Worm (Caenorhabditis elegans) whole organism, L1 larva: ENCODE results near the gene K10D11.3.
A peak's percentile ranks its signal among the peaks of the same experiment; 100 is the strongest.

Experiments
- C04F5.9 ChIP-seq: sonication (generic microtip); optimal IDR thresholded peaks from 2 replicates; lab custom pipeline; 2016; ENCODE audit warnings: missing genetic modification characterization, missing compliant biosample characterization
- C34B4.2 ChIP-seq: sonication (generic microtip); optimal IDR thresholded peaks from 2 replicates; lab custom pipeline; 2017; ENCODE audit warnings: mild to moderate bottlenecking, missing genetic modification characterization, missing compliant biosample characterization
- alr-1 ChIP-seq: fragments of 200-800 bp; sonication (Bioruptor generic); optimal IDR thresholded peaks from 2 replicates; lab custom pipeline; 2018; ENCODE audit warnings: borderline replicate concordance, mild to moderate bottlenecking, missing genetic modification characterization, missing compliant biosample characterization
- aly-2 ChIP-seq: fragments of 150-350 bp; optimal IDR thresholded peaks from 2 replicates; lab custom pipeline; 2014; ENCODE audit warnings: missing biosample characterization, missing genetic modification characterization
- ama-1 ChIP-seq: fragments of 150-350 bp; optimal IDR thresholded peaks from 2 replicates; lab custom pipeline; 2014
- blmp-1 ChIP-seq: fragments of 150-350 bp; optimal IDR thresholded peaks from 2 replicates; lab custom pipeline; 2014; ENCODE audit warnings: missing biosample characterization, missing genetic modification characterization
- ceh-63 ChIP-seq: fragments of 200-800 bp; sonication (Bioruptor generic); optimal IDR thresholded peaks from 2 replicates; lab custom pipeline; 2018; ENCODE audit warnings: mild to moderate bottlenecking, missing genetic modification characterization, missing compliant biosample characterization
- ceh-82 ChIP-seq, 3 experiments: fragments of 150-350 bp in 1 of 3; sonication (generic microtip) in 2 of 3; optimal IDR thresholded peaks; 2 replicates each; lab custom pipeline; 2014 to 2017; ENCODE audit warnings: missing biosample characterization in 3 of 3, missing genetic modification characterization in 3 of 3
- ceh-90 ChIP-seq: sonication (generic microtip); optimal IDR thresholded peaks from 2 replicates; lab custom pipeline; 2016; ENCODE audit warnings: missing genetic modification characterization, missing compliant biosample characterization
- ces-1 ChIP-seq: fragments of 150-350 bp; optimal IDR thresholded peaks from 2 replicates; lab custom pipeline; 2014; ENCODE audit warnings: missing biosample characterization, missing genetic modification reagents, missing genetic modification characterization
- dpl-1 ChIP-seq, 3 experiments: fragments of 150-350 bp in 2 of 3; sonication (generic microtip) in 1 of 3; optimal IDR thresholded peaks; 2 replicates each; lab custom pipeline; 2014 to 2017; ENCODE audit warnings: missing biosample characterization in 3 of 3, missing genetic modification characterization in 3 of 3, missing genetic modification reagents in 3 of 3
- dsc-1 ChIP-seq: sonication (generic microtip); optimal IDR thresholded peaks from 2 replicates; lab custom pipeline; 2016; ENCODE audit warnings: mild to moderate bottlenecking, missing genetic modification characterization, missing compliant biosample characterization
- efl-1 ChIP-seq, 4 experiments: fragments of 150-350 bp; optimal IDR thresholded peaks in 3 of 4; peaks in 1 of 4; 1 replicate in 1 of 4; 2 replicates in 3 of 4; lab custom pipeline; 2014; ENCODE audit warnings: missing biosample characterization in 2 of 4, missing genetic modification characterization in 2 of 4, missing genetic modification reagents in 2 of 4
- egl-13 ChIP-seq: sonication (generic microtip); optimal IDR thresholded peaks from 2 replicates; lab custom pipeline; 2016; ENCODE audit warnings: missing genotype, missing genetic modification reagents, missing genetic modification characterization, missing compliant biosample characterization
- ets-5 ChIP-seq: fragments of 200-800 bp; sonication (Bioruptor generic); IDR thresholded peaks from 2 replicates; pipeline ENCODE4 v1.3.6; 2022; ENCODE audit warnings: missing genetic modification characterization, missing compliant biosample characterization
- fkh-10 ChIP-seq: sonication (generic microtip); optimal IDR thresholded peaks from 2 replicates; lab custom pipeline; 2017; ENCODE audit warnings: missing biosample characterization, missing genetic modification reagents, missing genetic modification characterization
- fkh-4 ChIP-seq: sonication (generic microtip); optimal IDR thresholded peaks from 2 replicates; lab custom pipeline; 2016; ENCODE audit warnings: missing compliant biosample characterization, missing genetic modification characterization, borderline replicate concordance
- fkh-8 ChIP-seq: sonication (generic microtip); optimal IDR thresholded peaks from 2 replicates; lab custom pipeline; 2016; ENCODE audit warnings: mild to moderate bottlenecking, missing genetic modification characterization, missing compliant biosample characterization
- jun-1 ChIP-seq: fragments of 150-350 bp; optimal IDR thresholded peaks from 2 replicates; lab custom pipeline; 2014; ENCODE audit warnings: missing biosample characterization, missing genetic modification reagents, missing genetic modification characterization
- lin-14 ChIP-seq: fragments of 200-800 bp; sonication (Bioruptor generic); optimal IDR thresholded peaks from 2 replicates; lab custom pipeline; 2018; ENCODE audit warnings: mild to moderate bottlenecking, missing genetic modification characterization, moderate library complexity, missing compliant biosample characterization
- lir-3 ChIP-seq: sonication (generic microtip); optimal IDR thresholded peaks from 2 replicates; lab custom pipeline; 2016; ENCODE audit warnings: mild to moderate bottlenecking, missing genetic modification characterization, moderate library complexity, missing compliant biosample characterization; ENCODE audit not compliant: poor library complexity
- lsy-2 ChIP-seq, 2 experiments: fragments of 150-350 bp; optimal IDR thresholded peaks; 2 replicates each; lab custom pipeline; 2014; ENCODE audit warnings: missing biosample characterization in 2 of 2, missing genetic modification characterization in 2 of 2
- mef-2 ChIP-seq: fragments of 150-350 bp; optimal IDR thresholded peaks from 2 replicates; lab custom pipeline; 2014; ENCODE audit warnings: missing biosample characterization, missing genetic modification characterization
- mep-1 ChIP-seq: fragments of 150-350 bp; optimal IDR thresholded peaks from 2 replicates; lab custom pipeline; 2014; ENCODE audit warnings: missing biosample characterization, missing genetic modification characterization
- nhr-11 ChIP-seq: fragments of 150-350 bp; optimal IDR thresholded peaks from 2 replicates; lab custom pipeline; 2014; ENCODE audit warnings: missing biosample characterization, missing genetic modification characterization
- nhr-12 ChIP-seq: sonication (generic microtip); optimal IDR thresholded peaks from 2 replicates; lab custom pipeline; 2017; ENCODE audit warnings: missing biosample characterization, missing genetic modification characterization
- nhr-20 ChIP-seq: sonication (generic microtip); optimal IDR thresholded peaks from 2 replicates; lab custom pipeline; 2016; ENCODE audit warnings: mild to moderate bottlenecking, missing genetic modification characterization, missing compliant biosample characterization
- nhr-47 ChIP-seq: sonication (generic microtip); optimal IDR thresholded peaks from 2 replicates; lab custom pipeline; 2016; ENCODE audit warnings: mild to moderate bottlenecking, missing genetic modification characterization, moderate library complexity, missing compliant biosample characterization
- nhr-71 ChIP-seq: sonication (generic microtip); optimal IDR thresholded peaks from 2 replicates; lab custom pipeline; 2016; ENCODE audit warnings: mild to moderate bottlenecking, missing genetic modification characterization, moderate library complexity, missing compliant biosample characterization
- nhr-76 ChIP-seq: sonication (generic microtip); optimal IDR thresholded peaks from 2 replicates; lab custom pipeline; 2017; ENCODE audit warnings: missing biosample characterization, missing genetic modification characterization
- nhr-85 ChIP-seq: sonication (generic microtip); peaks from one replicate; lab custom pipeline; 2016; ENCODE audit warnings: missing genetic modification characterization, inconsistent platforms, missing compliant biosample characterization
- nhr-90 ChIP-seq: sonication (generic microtip); optimal IDR thresholded peaks from 2 replicates; lab custom pipeline; 2016; ENCODE audit warnings: mild to moderate bottlenecking, missing genetic modification characterization, missing compliant biosample characterization; ENCODE audit not compliant: poor library complexity
- pag-3 ChIP-seq: sonication (generic microtip); optimal IDR thresholded peaks from 2 replicates; lab custom pipeline; 2017; ENCODE audit warnings: missing genetic modification characterization, mild to moderate bottlenecking, missing compliant biosample characterization, antibody characterized with exemption, borderline replicate concordance; ENCODE audit not compliant: insufficient read depth
- pax-3 ChIP-seq: fragments of 200-800 bp; sonication (Bioruptor generic); optimal IDR thresholded peaks from 2 replicates; lab custom pipeline; 2018; ENCODE audit warnings: mild to moderate bottlenecking, missing genetic modification characterization, moderate library complexity, missing compliant biosample characterization
- rnt-1 ChIP-seq: sonication (generic microtip); optimal IDR thresholded peaks from 2 replicates; lab custom pipeline; 2016; ENCODE audit warnings: mild to moderate bottlenecking, missing genetic modification characterization, moderate library complexity, missing compliant biosample characterization
- snpc-4 ChIP-seq: fragments of 150-350 bp; optimal IDR thresholded peaks from 2 replicates; lab custom pipeline; 2014; ENCODE audit warnings: missing biosample characterization, missing genetic modification characterization
- sox-4 ChIP-seq: sonication (generic microtip); optimal IDR thresholded peaks from 2 replicates; lab custom pipeline; 2016; ENCODE audit warnings: missing genetic modification characterization, missing compliant biosample characterization
- sptf-1 ChIP-seq: fragments of 150-350 bp; optimal IDR thresholded peaks from 2 replicates; lab custom pipeline; 2014; ENCODE audit warnings: missing biosample characterization, missing genetic modification characterization
- sup-37 ChIP-seq: fragments of 200-800 bp; sonication (Bioruptor generic); optimal IDR thresholded peaks from 2 replicates; lab custom pipeline; 2018; ENCODE audit warnings: mild to moderate bottlenecking, missing genetic modification characterization, missing compliant biosample characterization
- swsn-7 ChIP-seq: sonication (generic microtip); optimal IDR thresholded peaks from 2 replicates; lab custom pipeline; 2016; ENCODE audit warnings: missing genetic modification characterization, missing compliant biosample characterization
- tbx-2 ChIP-seq: sonication (generic microtip); optimal IDR thresholded peaks from 2 replicates; lab custom pipeline; 2016; ENCODE audit warnings: missing genetic modification characterization, missing compliant biosample characterization
- tlp-1 ChIP-seq: fragments of 150-350 bp; optimal IDR thresholded peaks from 2 replicates; lab custom pipeline; 2014; ENCODE audit warnings: missing biosample characterization, missing genetic modification characterization
- unc-130 ChIP-seq: fragments of 150-350 bp; optimal IDR thresholded peaks from 2 replicates; lab custom pipeline; 2017; ENCODE audit warnings: missing biosample characterization, missing genetic modification characterization, inconsistent platforms
- unc-62 ChIP-seq: fragments of 150-350 bp; optimal IDR thresholded peaks from 2 replicates; lab custom pipeline; 2014; ENCODE audit warnings: missing biosample characterization, missing genetic modification reagents, missing genetic modification characterization
- unc-86 ChIP-seq: sonication (generic microtip); optimal IDR thresholded peaks from 2 replicates; lab custom pipeline; 2016; ENCODE audit warnings: missing genetic modification characterization, missing compliant biosample characterization
- zag-1 ChIP-seq: fragments of 150-350 bp; optimal IDR thresholded peaks from 2 replicates; lab custom pipeline; 2014; ENCODE audit warnings: missing biosample characterization, missing genetic modification characterization
- zip-4 ChIP-seq: fragments of 200-800 bp; sonication (Bioruptor generic); optimal IDR thresholded peaks from 2 replicates; lab custom pipeline; 2018; ENCODE audit warnings: mild to moderate bottlenecking, missing genetic modification characterization, moderate library complexity, missing compliant biosample characterization
- ztf-4 ChIP-seq: fragments of 150-350 bp; optimal IDR thresholded peaks from 2 replicates; lab custom pipeline; 2014; ENCODE audit warnings: missing biosample characterization, missing genetic modification characterization

The K10D11.3 gene

DNA sequence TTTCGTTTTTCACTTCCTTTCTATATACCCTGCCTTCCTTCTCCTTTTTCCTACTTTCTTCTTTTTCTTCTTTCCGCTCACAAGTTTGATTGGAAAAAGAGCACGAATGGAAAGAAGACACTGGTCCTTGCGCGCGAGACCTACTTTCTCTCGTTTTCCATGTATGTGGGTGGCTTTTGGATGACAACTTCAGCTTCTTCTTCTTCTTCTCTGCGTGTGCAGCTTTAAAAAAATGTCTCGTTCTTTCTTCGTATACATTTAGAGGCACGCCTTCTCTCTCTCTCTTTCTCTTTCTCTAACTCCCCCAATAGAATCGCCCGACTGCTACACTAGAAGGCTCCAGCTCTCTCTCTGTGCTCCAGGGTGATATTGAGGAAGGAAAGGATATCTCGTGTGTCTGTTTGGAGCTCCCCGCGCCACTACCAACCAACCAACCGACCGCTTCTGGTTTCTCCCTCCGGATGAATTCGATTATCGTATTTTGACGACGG is 40.0 kb upstream of the K10D11.3 start (continued):
- TF ChIP-seq rnt-1 (tag; lab: Kevin White, UChicago) = no peak
- no peak for TF ChIP-seq unc-130 (tag; lab: Kevin White, UChicago)
- no peak for TF ChIP-seq ets-5 (GFP tag; lab: Robert Waterston, UW)
- peak; percentile 12 for TF ChIP-seq egl-13 (tag; lab: Kevin White, UChicago)
- peak in 1 of 2 experiments; percentile 48 for TF ChIP-seq lsy-2 (tag; optimal IDR thresholded peaks at IDR 0.05; lab: Kevin White, UChicago)
- TF ChIP-seq snpc-4 (tag; lab: Kevin White, UChicago) = no peak
- no peak for TF ChIP-seq sox-4 (tag; lab: Kevin White, UChicago)
- no peak for TF ChIP-seq blmp-1 (tag; lab: Kevin White, UChicago)
- no peak for TF ChIP-seq ceh-63 (GFP tag; lab: Kevin White, UChicago)
- peak; percentile 60 for TF ChIP-seq nhr-71 (tag; lab: Kevin White, UChicago)
- TF ChIP-seq sup-37 = no peak
- no peak for TF ChIP-seq alr-1 (tag; lab: Kevin White, UChicago)
- TF ChIP-seq nhr-76 = no peak
- no peak for TF ChIP-seq nhr-90 (tag; lab: Kevin White, UChicago)
- no peak for TF ChIP-seq unc-62 (GFP tag; lab: Kevin White, UChicago)
- peak; percentile 41 for TF ChIP-seq unc-86
- no peak for TF ChIP-seq nhr-11
- peak; percentile 44 for TF ChIP-seq swsn-7 (tag; lab: Kevin White, UChicago)
- no peak for TF ChIP-seq ces-1 (GFP tag; lab: Kevin White, UChicago)
- no peak for TF ChIP-seq mep-1 (tag; lab: Kevin White, UChicago)
- TF ChIP-seq ama-1 (lab: Kevin White, UChicago) = no peak
- TF ChIP-seq tbx-2 (tag; lab: Kevin White, UChicago) = peak; percentile 56
- no peak for TF ChIP-seq pag-3
- no peak for TF ChIP-seq aly-2 (tag; lab: Kevin White, UChicago)

ce11 chrIV:13022892-13023291 is 37.0 kb upstream of the K10D11.3 start:
- TF ChIP-seq lir-3 (tag; lab: Kevin White, UChicago) (no peak), nhr-12 (tag; lab: Kevin White, UChicago) (no peak), rnt-1 (tag; lab: Kevin White, UChicago) (no peak), nhr-71 (tag; lab: Kevin White, UChicago) (no peak), dpl-1 (GFP tag; optimal IDR thresholded peaks at IDR 0.05; lab: Kevin White, UChicago) (no peak), jun-1 (no peak)

ce11 chrIV:13021006-13021405 is 35.1 kb upstream of the K10D11.3 start:
- TF ChIP-seq ztf-4 (tag; lab: Kevin White, UChicago) = no peak
- TF ChIP-seq egl-13 (tag; lab: Kevin White, UChicago) = peak; percentile 29
- no peak for TF ChIP-seq ceh-90 (tag; lab: Kevin White, UChicago)
- TF ChIP-seq pax-3 = peak; percentile 25
- TF ChIP-seq nhr-47 = peak; percentile 40
- peak; percentile 6 for TF ChIP-seq nhr-71 (tag; lab: Kevin White, UChicago)
- TF ChIP-seq fkh-8 = peak; percentile 75
- TF ChIP-seq dsc-1 = peak; percentile 74
- no peak for TF ChIP-seq lin-14 (GFP tag; lab: Kevin White, UChicago)
- TF ChIP-seq C04F5.9 (tag; lab: Kevin White, UChicago) = no peak

ce11 chrIV:13016820-13017219 is 30.9 kb upstream of the K10D11.3 start:
- TF ChIP-seq efl-1 (optimal IDR thresholded peaks at IDR 0.05; lab: Kevin White, UChicago) (no peak), efl-1 (GFP tag; optimal IDR thresholded peaks at IDR 0.05 in 1 of 2; lab: Kevin White, UChicago) (peak in 1 of 2 experiments; percentile 85), unc-86 (no peak), sptf-1 (no peak), tlp-1 (no peak), zag-1 (no peak), nhr-85 (tag; lab: Kevin White, UChicago) (no peak), ces-1 (GFP tag; lab: Kevin White, UChicago) (peak; percentile 5), ceh-82 (tag; optimal IDR thresholded peaks at IDR 0.05; lab: Kevin White, UChicago) (no peak), pax-3 (no peak), fkh-10 (peak; percentile 83), nhr-20 (tag; lab: Kevin White, UChicago) (no peak), zip-4 (GFP tag; lab: Kevin White, UChicago) (no peak), fkh-4 (tag; lab: Kevin White, UChicago) (no peak), mef-2 (tag; lab: Kevin White, UChicago) (no peak), lin-14 (GFP tag; lab: Kevin White, UChicago) (peak; percentile 74), C34B4.2 (tag; lab: Kevin White, UChicago) (no peak), ama-1 (lab: Kevin White, UChicago) (no peak)
